Worm (Caenorhabditis elegans): ENCODE results near the gene srab-25.

- no peak for TF ChIP-seq him-1 (tag; optimal IDR thresholded peaks at IDR 0.05)
- TF ChIP-seq W03F9.2 (tag; optimal IDR thresholded peaks at IDR 0.05), result no peak
- TF ChIP-seq dao-5 (tag; optimal IDR thresholded peaks at IDR 0.05), result no peak
These were observed 26.5 kb upstream of the srab-25 start for ce11 chrV:1767427-1767826.

Measured in whole organism, L4/young adult.